Worm (Caenorhabditis elegans) whole organism, L3 larva: ENCODE measurements around the gene hsp-110.

ENCODE experiments used
- ZK546.5 ChIP-seq: sonication (generic microtip); optimal IDR thresholded peaks from 2 replicates; lab custom pipeline; 2017; ENCODE audit warnings: missing biosample characterization, missing genetic modification characterization
- aly-2 ChIP-seq: fragments of 150-350 bp; optimal IDR thresholded peaks from 2 replicates; lab custom pipeline; 2014; ENCODE audit warnings: missing biosample characterization, missing genetic modification characterization
- ama-1 ChIP-seq: fragments of 150-350 bp; optimal IDR thresholded peaks from 2 replicates; lab custom pipeline; 2018
- ceh-16 ChIP-seq: sonication (generic microtip); optimal IDR thresholded peaks from 2 replicates; lab custom pipeline; 2017; ENCODE audit warnings: missing biosample characterization, missing genetic modification characterization
- ceh-28 ChIP-seq: fragments of 150-350 bp; optimal IDR thresholded peaks from 2 replicates; lab custom pipeline; 2014; ENCODE audit warnings: missing biosample characterization, missing genetic modification reagents, missing genetic modification characterization
- ceh-82 ChIP-seq: fragments of 150-350 bp; optimal IDR thresholded peaks from 2 replicates; lab custom pipeline; 2014; ENCODE audit warnings: missing biosample characterization, missing genetic modification characterization
- ceh-9 ChIP-seq: sonication (generic microtip); optimal IDR thresholded peaks from 2 replicates; lab custom pipeline; 2018; ENCODE audit warnings: missing biosample characterization, missing genetic modification characterization
- daf-12 ChIP-seq: fragments of 150-350 bp; optimal IDR thresholded peaks from 2 replicates; lab custom pipeline; 2014; ENCODE audit warnings: missing biosample characterization, missing genetic modification reagents, missing genetic modification characterization
- egl-27 ChIP-seq: sonication (generic microtip); optimal IDR thresholded peaks from 4 replicates; lab custom pipeline; 2017; ENCODE audit warnings: missing biosample characterization, missing genetic modification reagents, missing genetic modification characterization
- egl-5 ChIP-seq: fragments of 150-350 bp; optimal IDR thresholded peaks from 2 replicates; lab custom pipeline; 2017; ENCODE audit warnings: missing biosample characterization, missing genetic modification reagents, missing genetic modification characterization, inconsistent platforms
- elt-1 ChIP-seq: fragments of 150-350 bp; optimal IDR thresholded peaks from 2 replicates; lab custom pipeline; 2014; ENCODE audit warnings: missing biosample characterization, missing genetic modification characterization
- elt-2 ChIP-seq: sonication (generic microtip); optimal IDR thresholded peaks from 2 replicates; lab custom pipeline; 2016; ENCODE audit warnings: missing genetic modification reagents, mild to moderate bottlenecking, missing genetic modification characterization, missing compliant biosample characterization
- elt-3 ChIP-seq, 3 experiments: fragments of 150-350 bp in 1 of 3; sonication (generic microtip) in 2 of 3; optimal IDR thresholded peaks; 2 replicates in 2 of 3; 4 replicates in 1 of 3; lab custom pipeline; 2014 to 2017; ENCODE audit warnings: missing biosample characterization in 3 of 3, missing genetic modification characterization in 3 of 3
- eor-1 ChIP-seq, 2 experiments: fragments of 150-350 bp; optimal IDR thresholded peaks; 2 replicates each; lab custom pipeline; 2014 to 2018; ENCODE audit warnings: missing biosample characterization in 2 of 2, missing genetic modification characterization in 2 of 2
- fkh-10 ChIP-seq: sonication (generic microtip); optimal IDR thresholded peaks from 2 replicates; lab custom pipeline; 2017; ENCODE audit warnings: missing biosample characterization, missing genetic modification reagents, missing genetic modification characterization
- fkh-2 ChIP-seq: fragments of 150-350 bp; optimal IDR thresholded peaks from 2 replicates; lab custom pipeline; 2014; ENCODE audit warnings: missing biosample characterization, missing genetic modification reagents, missing genetic modification characterization
- fos-1 ChIP-seq: fragments of 150-350 bp; optimal IDR thresholded peaks from 2 replicates; lab custom pipeline; 2014; ENCODE audit warnings: missing biosample characterization, missing genetic modification characterization
- hmg-11 ChIP-seq: sonication (generic microtip); optimal IDR thresholded peaks from 2 replicates; lab custom pipeline; 2016; ENCODE audit warnings: missing genetic modification characterization, missing compliant biosample characterization
- jun-1 ChIP-seq: fragments of 150-350 bp; optimal IDR thresholded peaks from 2 replicates; lab custom pipeline; 2014; ENCODE audit warnings: missing biosample characterization, missing genetic modification reagents, missing genetic modification characterization
- lin-15B ChIP-seq: fragments of 150-350 bp; optimal IDR thresholded peaks from 2 replicates; lab custom pipeline; 2014; ENCODE audit warnings: missing biosample characterization, missing genetic modification characterization
- lin-39 ChIP-seq: fragments of 150-350 bp; optimal IDR thresholded peaks from 2 replicates; lab custom pipeline; 2018; ENCODE audit warnings: missing biosample characterization, missing genetic modification reagents, missing genetic modification characterization
- lsy-12 ChIP-seq: sonication (generic microtip); optimal IDR thresholded peaks from 2 replicates; lab custom pipeline; 2016; ENCODE audit warnings: mild to moderate bottlenecking, missing genetic modification characterization, missing compliant biosample characterization
- mml-1 ChIP-seq: fragments of 150-350 bp; sonication (generic microtip); optimal IDR thresholded peaks from 3 replicates; lab custom pipeline; 2014; ENCODE audit warnings: missing biosample characterization, missing genetic modification characterization
- nfya-1 ChIP-seq: sonication (generic microtip); optimal IDR thresholded peaks from 2 replicates; lab custom pipeline; 2017; ENCODE audit warnings: missing genetic modification characterization, mild to moderate bottlenecking, missing compliant biosample characterization, antibody characterized with exemption, moderate library complexity; ENCODE audit not compliant: insufficient read depth
- nhr-12 ChIP-seq: fragments of 150-350 bp; optimal IDR thresholded peaks from 2 replicates; lab custom pipeline; 2014; ENCODE audit warnings: missing biosample characterization, missing genetic modification characterization
- nhr-23 ChIP-seq: fragments of 150-350 bp; optimal IDR thresholded peaks from 2 replicates; lab custom pipeline; 2014; ENCODE audit warnings: missing biosample characterization, missing genetic modification reagents, missing genetic modification characterization
- nhr-237 ChIP-seq: fragments of 150-350 bp; optimal IDR thresholded peaks from 2 replicates; lab custom pipeline; 2014; ENCODE audit warnings: missing biosample characterization, missing genetic modification characterization
- nhr-25 ChIP-seq: sonication (generic microtip); optimal IDR thresholded peaks from 2 replicates; lab custom pipeline; 2017; ENCODE audit warnings: missing biosample characterization, missing genetic modification characterization
- nhr-28 ChIP-seq: fragments of 150-350 bp; optimal IDR thresholded peaks from 2 replicates; lab custom pipeline; 2014; ENCODE audit warnings: missing biosample characterization, missing genetic modification characterization
- nhr-43 ChIP-seq: sonication (generic microtip); optimal IDR thresholded peaks from 2 replicates; lab custom pipeline; 2016; ENCODE audit warnings: mild to moderate bottlenecking, missing genetic modification characterization, missing compliant biosample characterization; ENCODE audit not compliant: poor library complexity, severe bottlenecking
- nhr-67 ChIP-seq: fragments of 150-350 bp; optimal IDR thresholded peaks from 2 replicates; lab custom pipeline; 2014; ENCODE audit warnings: missing biosample characterization, missing genetic modification characterization
- nhr-76 ChIP-seq: fragments of 150-350 bp; sonication (generic microtip); optimal IDR thresholded peaks from 5 replicates; lab custom pipeline; 2014; ENCODE audit warnings: missing biosample characterization, missing genetic modification characterization
- nhr-77 ChIP-seq: fragments of 150-350 bp; optimal IDR thresholded peaks from 2 replicates; lab custom pipeline; 2014; ENCODE audit warnings: missing biosample characterization, missing genetic modification characterization
- pha-4 ChIP-seq: fragments of 150-350 bp; optimal IDR thresholded peaks from 2 replicates; lab custom pipeline; 2014; ENCODE audit warnings: missing biosample characterization, missing genetic modification reagents, missing genetic modification characterization
- pqm-1 ChIP-seq: fragments of 150-350 bp; optimal IDR thresholded peaks from 2 replicates; lab custom pipeline; 2017; ENCODE audit warnings: missing biosample characterization, missing genetic modification characterization, inconsistent platforms
- sea-2 ChIP-seq: fragments of 150-350 bp; sonication (generic microtip); optimal IDR thresholded peaks from 4 replicates; lab custom pipeline; 2014; ENCODE audit warnings: missing biosample characterization, missing genetic modification reagents, missing genetic modification characterization
- skn-1 ChIP-seq: fragments of 150-350 bp; optimal IDR thresholded peaks from 2 replicates; lab custom pipeline; 2014; ENCODE audit warnings: missing biosample characterization, missing genetic modification characterization
- snpc-4 ChIP-seq: fragments of 150-350 bp; optimal IDR thresholded peaks from 2 replicates; lab custom pipeline; 2014; ENCODE audit warnings: missing biosample characterization, missing genetic modification characterization
- tbx-2 ChIP-seq: sonication (generic microtip); optimal IDR thresholded peaks from 2 replicates; lab custom pipeline; 2016; ENCODE audit warnings: mild to moderate bottlenecking, missing genetic modification characterization, missing compliant biosample characterization
- unc-39 ChIP-seq: sonication (generic microtip); optimal IDR thresholded peaks from 4 replicates; lab custom pipeline; 2017; ENCODE audit warnings: missing biosample characterization, missing genetic modification characterization
- unc-62 ChIP-seq: fragments of 150-350 bp; sonication (generic microtip); optimal IDR thresholded peaks from 4 replicates; lab custom pipeline; 2014; ENCODE audit warnings: missing biosample characterization, missing genetic modification reagents, missing genetic modification characterization
- zag-1 ChIP-seq: fragments of 150-350 bp; optimal IDR thresholded peaks from 2 replicates; lab custom pipeline; 2014; ENCODE audit warnings: missing biosample characterization, missing genetic modification characterization
- ztf-11 ChIP-seq: fragments of 150-350 bp; optimal IDR thresholded peaks from 2 replicates; lab custom pipeline; 2014; ENCODE audit warnings: missing biosample characterization, missing genetic modification characterization
- ztf-4 ChIP-seq: fragments of 150-350 bp; optimal IDR thresholded peaks from 2 replicates; lab custom pipeline; 2014; ENCODE audit warnings: missing biosample characterization, missing genetic modification characterization

Gene hsp-110

ce11 chrIII:8429497-8429896 lies 17.2 kb downstream of the hsp-110 start:
- no peak for TF ChIP-seq pqm-1 (tag; lab: Kevin White, UChicago)

ce11 chrIII:8429035-8429434 lies 17.7 kb downstream of the hsp-110 start, which contains the start of gene ZK1236.1:
TSS of gene ZK1236.1 (plus strand) at chrIII:8429297.
- TF ChIP-seq aly-2 (no peak), nfya-1 (tag; lab: Kevin White, UChicago) (peak; percentile 38), pha-4 (tag; lab: Kevin White, UChicago) (peak; percentile 46)

ce11 chrIII:8426271-8426670 lies 20.4 kb downstream of the hsp-110 start, which contains the start of gene cec-1:
TSS of gene cec-1 (plus strand) at chrIII:8426333.
- no peak for TF ChIP-seq eor-1 (tag; optimal IDR thresholded peaks at IDR 0.05; lab: Kevin White, UChicago)
- no peak for TF ChIP-seq ceh-82 (tag; lab: Kevin White, UChicago)
- TF ChIP-seq ztf-4 (tag; lab: Kevin White, UChicago) = no peak
- no peak for TF ChIP-seq fkh-10 (GFP tag; lab: Kevin White, UChicago)
- peak; percentile 35 for TF ChIP-seq pha-4 (tag; lab: Kevin White, UChicago)
- TF ChIP-seq fos-1 (tag; lab: Kevin White, UChicago) = no peak
- no peak for TF ChIP-seq nhr-12 (tag; lab: Kevin White, UChicago)
- peak; percentile 35 for TF ChIP-seq nfya-1 (tag; lab: Kevin White, UChicago)
- TF ChIP-seq nhr-23 (tag; lab: Kevin White, UChicago) = peak; percentile 12
- no peak for TF ChIP-seq aly-2
- no peak for TF ChIP-seq jun-1 (tag; lab: Kevin White, UChicago)
- no peak for TF ChIP-seq nhr-76 (tag; lab: Kevin White, UChicago)
- no peak for TF ChIP-seq ceh-9 (tag; lab: Kevin White, UChicago)
- no peak for TF ChIP-seq skn-1 (tag; lab: Kevin White, UChicago)
- TF ChIP-seq nhr-25 (tag; lab: Kevin White, UChicago) = peak; percentile 14
- no peak for TF ChIP-seq sea-2 (GFP tag; lab: Kevin White, UChicago)
- no peak for TF ChIP-seq unc-62 (GFP tag; lab: Kevin White, UChicago)
- TF ChIP-seq, all 47 proteins: peak for 4

- no peak for TF ChIP-seq ztf-11 (tag; lab: Kevin White, UChicago)
- TF ChIP-seq lin-39 (tag; lab: Kevin White, UChicago) = peak; percentile 42
- peak; percentile 3 for TF ChIP-seq elt-1
- TF ChIP-seq unc-62 (GFP tag; lab: Kevin White, UChicago) = no peak
- no peak for TF ChIP-seq mml-1
- TF ChIP-seq nhr-12 (tag; lab: Kevin White, UChicago) = no peak
- no peak for TF ChIP-seq ztf-4 (tag; lab: Kevin White, UChicago)
- peak; percentile 9 for TF ChIP-seq nhr-23 (tag; lab: Kevin White, UChicago)
- peak; percentile 97 for TF ChIP-seq hmg-11 (tag; lab: Kevin White, UChicago)
- TF ChIP-seq nhr-237 (tag; lab: Kevin White, UChicago) = no peak
- TF ChIP-seq fkh-10 (GFP tag; lab: Kevin White, UChicago) = no peak
- TF ChIP-seq nhr-77 (tag; lab: Kevin White, UChicago) = no peak
- TF ChIP-seq ama-1 (lab: Kevin White, UChicago) = peak; percentile 49
- no peak for TF ChIP-seq nhr-76 (tag; lab: Kevin White, UChicago)
- peak; percentile 69 for TF ChIP-seq lsy-12 (tag; lab: Kevin White, UChicago)
- TF ChIP-seq fos-1 (tag; lab: Kevin White, UChicago) = no peak
- TF ChIP-seq snpc-4 (tag; lab: Kevin White, UChicago) = peak; percentile 80
- no peak for TF ChIP-seq zag-1
- TF ChIP-seq elt-2 (tag; lab: Kevin White, UChicago) = peak; percentile 74
- peak; percentile 83 for TF ChIP-seq skn-1 (tag; lab: Kevin White, UChicago)
- TF ChIP-seq nhr-25 (tag; lab: Kevin White, UChicago) = peak; percentile 52
- peak; percentile 98 for TF ChIP-seq nfya-1 (tag; lab: Kevin White, UChicago)
- TF ChIP-seq ceh-16 (tag; lab: Kevin White, UChicago) = no peak
- peak; percentile 74 for TF ChIP-seq pqm-1 (tag; lab: Kevin White, UChicago)
- TF ChIP-seq nhr-43 (tag; lab: Kevin White, UChicago) = peak; percentile 49
- TF ChIP-seq nhr-67 (tag; lab: Kevin White, UChicago) = no peak
- TF ChIP-seq ZK546.5 (tag; lab: Kevin White, UChicago) = no peak
- no peak for TF ChIP-seq egl-27
- no peak for TF ChIP-seq aly-2
- TF ChIP-seq tbx-2 (tag; lab: Kevin White, UChicago) = peak; percentile 30
- no peak for TF ChIP-seq egl-5 (tag; lab: Kevin White, UChicago)
- no peak for TF ChIP-seq elt-3 (tag; optimal IDR thresholded peaks at IDR 0.05; lab: Kevin White, UChicago)
- no peak for TF ChIP-seq sea-2 (GFP tag; lab: Kevin White, UChicago)
- no peak for TF ChIP-seq eor-1 (tag; optimal IDR thresholded peaks at IDR 0.05; lab: Kevin White, UChicago)
- TF ChIP-seq ceh-82 (tag; lab: Kevin White, UChicago) = no peak
- no peak for TF ChIP-seq daf-12 (tag; lab: Kevin White, UChicago)
- peak; percentile 81 for TF ChIP-seq jun-1 (tag; lab: Kevin White, UChicago)
- TF ChIP-seq lin-15B (tag; lab: Kevin White, UChicago) = peak; percentile 22
- TF ChIP-seq fkh-2 (tag; lab: Kevin White, UChicago) = no peak
- TF ChIP-seq ceh-28 (tag; lab: Kevin White, UChicago) = peak; percentile 18
- no peak for TF ChIP-seq unc-39 (tag; lab: Kevin White, UChicago)
- TF ChIP-seq nhr-28 (tag; lab: Kevin White, UChicago) = no peak
Observed at ce11 chrIII:8425076-8425475, 21.6 kb downstream of the hsp-110 start.
